Worm (Caenorhabditis elegans) whole organism, young adult: ENCODE measurements around the gene Y32H12A.8.

Experiments used
- B0019.2 ChIP-seq: fragments of 200-800 bp; sonication (Bioruptor generic); conservative IDR thresholded peaks from 2 replicates; pipeline ENCODE4 v1.3.6; 2022; ENCODE audit warnings: missing genetic modification reagents, missing genetic modification characterization, missing compliant biosample characterization
- B0035.1 ChIP-seq: sonication (generic microtip); optimal IDR thresholded peaks from 2 replicates; lab custom pipeline; 2016; ENCODE audit warnings: missing genetic modification characterization, mild to moderate bottlenecking, missing compliant biosample characterization, missing genotype, missing genetic modification reagents
- C06A6.2 ChIP-seq: fragments of 200-800 bp; sonication (Bioruptor generic); conservative IDR thresholded peaks from 2 replicates; pipeline ENCODE4 v1.3.6; 2022; ENCODE audit warnings: missing genetic modification characterization, missing compliant biosample characterization
- C17E4.6 ChIP-seq: fragments of 200-800 bp; sonication (Bioruptor generic); IDR thresholded peaks from 2 replicates; pipeline ENCODE4 v1.3.6; 2022; ENCODE audit warnings: missing genetic modification reagents, missing genetic modification characterization, missing compliant biosample characterization
- D2030.7 ChIP-seq: fragments of 200-800 bp; sonication (Bioruptor generic); IDR thresholded peaks from 2 replicates; pipeline ENCODE4 v1.3.6; 2022; ENCODE audit warnings: missing genetic modification reagents, missing genetic modification characterization, missing compliant biosample characterization
- F10E7.11 ChIP-seq: sonication (generic microtip); optimal IDR thresholded peaks from 2 replicates; lab custom pipeline; 2017; ENCODE audit warnings: mild to moderate bottlenecking, missing genetic modification characterization, moderate library complexity, missing compliant biosample characterization
- F39B2.1 ChIP-seq: fragments of 200-800 bp; sonication (Bioruptor generic); IDR thresholded peaks from 2 replicates; pipeline ENCODE4 v1.3.6; 2022; ENCODE audit warnings: missing genetic modification reagents, missing genetic modification characterization, missing compliant biosample characterization
- F52B5.7 ChIP-seq: sonication (generic microtip); optimal IDR thresholded peaks from 2 replicates; lab custom pipeline; 2016; ENCODE audit warnings: mild to moderate bottlenecking, missing genetic modification characterization, missing compliant biosample characterization
- K12H6.12 ChIP-seq: fragments of 200-800 bp; sonication (Bioruptor generic); optimal IDR thresholded peaks from 2 replicates; lab custom pipeline; 2018; ENCODE audit warnings: mild to moderate bottlenecking, missing genetic modification characterization, missing compliant biosample characterization
- T26A5.8 ChIP-seq: sonication (generic microtip); optimal IDR thresholded peaks from 2 replicates; lab custom pipeline; 2016; ENCODE audit warnings: missing genetic modification characterization, missing compliant biosample characterization
- Y53F4B.3 ChIP-seq: fragments of 200-800 bp; sonication (Bioruptor generic); IDR thresholded peaks from 2 replicates; pipeline ENCODE4 v1.3.6; 2022; ENCODE audit warnings: missing genetic modification reagents, missing genetic modification characterization, missing compliant biosample characterization
- Y56A3A.18 ChIP-seq: fragments of 200-800 bp; sonication (Bioruptor generic); IDR thresholded peaks from 2 replicates; pipeline ENCODE4 v1.3.6; 2022; ENCODE audit warnings: missing genetic modification reagents, missing genetic modification characterization, missing compliant biosample characterization
- Y95B8A.8 ChIP-seq: fragments of 200-800 bp; sonication (Bioruptor generic); IDR thresholded peaks from 2 replicates; pipeline ENCODE4 v1.3.6; 2022; ENCODE audit warnings: missing genetic modification reagents, missing genetic modification characterization, missing compliant biosample characterization
- akir-1 ChIP-seq: fragments of 200-800 bp; sonication (Bioruptor generic); optimal IDR thresholded peaks from 2 replicates; lab custom pipeline; 2018; ENCODE audit warnings: mild to moderate bottlenecking, missing genetic modification characterization, moderate library complexity, missing compliant biosample characterization
- ama-1 ChIP-seq, 3 experiments: fragments of 150-350 bp in 1 of 3; sonication (generic microtip) in 2 of 3; optimal IDR thresholded peaks; 2 replicates each; lab custom pipeline; 2014 to 2018; ENCODE audit warnings: missing biosample characterization in 2 of 3, missing genetic modification characterization in 2 of 3, missing genetic modification reagents in 2 of 3
- aptf-2 ChIP-seq: fragments of 200-800 bp; sonication (Bioruptor generic); conservative IDR thresholded peaks from 2 replicates; pipeline ENCODE4 v1.3.6; 2022; ENCODE audit warnings: missing genetic modification reagents, missing genetic modification characterization, missing compliant biosample characterization
- attf-3 ChIP-seq: fragments of 200-800 bp; sonication (Bioruptor generic); conservative IDR thresholded peaks from 2 replicates; pipeline ENCODE4 v1.3.6; 2022; ENCODE audit warnings: missing genetic modification reagents, missing genetic modification characterization, missing compliant biosample characterization
- attf-5 ChIP-seq: fragments of 200-800 bp; sonication (Bioruptor generic); optimal IDR thresholded peaks from 2 replicates; lab custom pipeline; 2018; ENCODE audit warnings: mild to moderate bottlenecking, missing genetic modification characterization, missing compliant biosample characterization
- bed-2 ChIP-seq: fragments of 200-800 bp; sonication (Bioruptor generic); IDR thresholded peaks from 2 replicates; pipeline ENCODE4 v1.3.6; 2022; ENCODE audit warnings: missing genetic modification reagents, missing genetic modification characterization, missing compliant biosample characterization
- ceh-27 ChIP-seq: fragments of 200-800 bp; sonication (Bioruptor generic); optimal IDR thresholded peaks from 2 replicates; lab custom pipeline; 2018; ENCODE audit warnings: mild to moderate bottlenecking, missing genetic modification characterization, moderate library complexity, missing compliant biosample characterization
- ceh-40 ChIP-seq: fragments of 200-800 bp; sonication (Bioruptor generic); IDR thresholded peaks from 2 replicates; pipeline ENCODE4 v1.3.6; 2022; ENCODE audit warnings: missing genetic modification characterization, missing compliant biosample characterization
- dpff-1 ChIP-seq: sonication (generic microtip); optimal IDR thresholded peaks from 2 replicates; lab custom pipeline; 2017; ENCODE audit warnings: mild to moderate bottlenecking, missing genetic modification characterization, missing compliant biosample characterization
- dpl-1 ChIP-seq: fragments of 150-350 bp; optimal IDR thresholded peaks from 2 replicates; lab custom pipeline; 2014; ENCODE audit warnings: missing biosample characterization, missing genetic modification reagents, missing genetic modification characterization
- ekl-4 ChIP-seq: fragments of 200-800 bp; sonication (Bioruptor generic); IDR thresholded peaks from 2 replicates; pipeline ENCODE4 v1.3.6; 2022; ENCODE audit warnings: missing genetic modification reagents, missing genetic modification characterization, missing compliant biosample characterization
- fkh-3 ChIP-seq: sonication (generic microtip); optimal IDR thresholded peaks from 2 replicates; lab custom pipeline; 2016; ENCODE audit warnings: mild to moderate bottlenecking, missing genetic modification characterization, missing compliant biosample characterization
- him-1 ChIP-seq: sonication (generic microtip); optimal IDR thresholded peaks from 2 replicates; lab custom pipeline; 2016; ENCODE audit warnings: missing genotype, missing genetic modification reagents, missing genetic modification characterization, missing compliant biosample characterization
- hlh-12 ChIP-seq: sonication (generic microtip); optimal IDR thresholded peaks from 2 replicates; lab custom pipeline; 2016; ENCODE audit warnings: missing genetic modification characterization, missing compliant biosample characterization
- hmg-20 ChIP-seq: fragments of 200-800 bp; sonication (Bioruptor generic); IDR thresholded peaks from 2 replicates; pipeline ENCODE4 v1.3.6; 2022; ENCODE audit warnings: missing genetic modification reagents, missing genetic modification characterization, missing compliant biosample characterization
- hsf-1 ChIP-seq: fragments of 200-800 bp; sonication (Bioruptor generic); IDR thresholded peaks from 2 replicates; pipeline ENCODE4 v1.3.6; 2022; ENCODE audit warnings: missing genetic modification reagents, missing genetic modification characterization, missing compliant biosample characterization
- let-607 ChIP-seq, 2 experiments: fragments of 200-800 bp in 1 of 2; sonication (Bioruptor generic) in 1 of 2; sonication (generic microtip) in 1 of 2; optimal IDR thresholded peaks; 2 replicates each; lab custom pipeline; 2016 to 2018; ENCODE audit warnings: mild to moderate bottlenecking in 2 of 2, missing compliant biosample characterization in 2 of 2, missing genetic modification characterization in 2 of 2, moderate library complexity in 2 of 2, missing genotype in 1 of 2
- lin-40 ChIP-seq: sonication (generic microtip); optimal IDR thresholded peaks from 2 replicates; lab custom pipeline; 2016; ENCODE audit warnings: missing genetic modification characterization, mild to moderate bottlenecking, missing compliant biosample characterization, missing genotype, missing genetic modification reagents
- lin-54 ChIP-seq: fragments of 200-800 bp; sonication (Bioruptor generic); optimal IDR thresholded peaks from 2 replicates; lab custom pipeline; 2018; ENCODE audit warnings: mild to moderate bottlenecking, missing genetic modification characterization, missing compliant biosample characterization
- lir-1 ChIP-seq: fragments of 200-800 bp; sonication (Bioruptor generic); conservative IDR thresholded peaks from 2 replicates; pipeline ENCODE4 v1.3.6; 2022; ENCODE audit warnings: missing genetic modification reagents, missing genetic modification characterization, missing compliant biosample characterization
- lsy-27 ChIP-seq: sonication (generic microtip); optimal IDR thresholded peaks from 2 replicates; lab custom pipeline; 2017; ENCODE audit warnings: missing genetic modification characterization, mild to moderate bottlenecking, missing compliant biosample characterization, antibody characterized with exemption, missing genotype, borderline replicate concordance; ENCODE audit not compliant: insufficient read depth
- madf-10 ChIP-seq: sonication (generic microtip); optimal IDR thresholded peaks from 2 replicates; lab custom pipeline; 2016; ENCODE audit warnings: mild to moderate bottlenecking, missing genetic modification characterization, missing compliant biosample characterization
- nfya-1 ChIP-seq: sonication (generic microtip); optimal IDR thresholded peaks from 2 replicates; lab custom pipeline; 2017; ENCODE audit warnings: antibody characterized with exemption, missing compliant biosample characterization, missing genetic modification characterization, borderline replicate concordance; ENCODE audit not compliant: insufficient read depth
- nhr-120 ChIP-seq: fragments of 200-800 bp; sonication (Bioruptor generic); IDR thresholded peaks from 2 replicates; pipeline ENCODE4 v1.3.6; 2022; ENCODE audit warnings: missing genetic modification characterization, missing compliant biosample characterization
- nhr-179 ChIP-seq: sonication (generic microtip); optimal IDR thresholded peaks from 2 replicates; lab custom pipeline; 2016; ENCODE audit warnings: mild to moderate bottlenecking, missing genetic modification characterization, missing compliant biosample characterization
- nhr-80 ChIP-seq: sonication (generic microtip); optimal IDR thresholded peaks from 2 replicates; lab custom pipeline; 2016; ENCODE audit warnings: missing genetic modification characterization, missing compliant biosample characterization
- nhr-90 ChIP-seq: sonication (generic microtip); optimal IDR thresholded peaks from 2 replicates; lab custom pipeline; 2016; ENCODE audit warnings: missing genotype, mild to moderate bottlenecking, missing genetic modification characterization, missing compliant biosample characterization
- sdz-38 ChIP-seq: sonication (generic microtip); optimal IDR thresholded peaks from 2 replicates; lab custom pipeline; 2016; ENCODE audit warnings: missing genotype, missing genetic modification characterization, missing compliant biosample characterization
- snpc-1.1 ChIP-seq: sonication (generic microtip); optimal IDR thresholded peaks from 2 replicates; lab custom pipeline; 2017; ENCODE audit warnings: missing genetic modification characterization, mild to moderate bottlenecking, missing compliant biosample characterization, antibody characterized with exemption, moderate library complexity, missing genotype, missing genetic modification reagents; ENCODE audit not compliant: insufficient read depth
- snpc-3.4 ChIP-seq: sonication (generic microtip); optimal IDR thresholded peaks from 2 replicates; lab custom pipeline; 2017; ENCODE audit warnings: missing genetic modification characterization, mild to moderate bottlenecking, missing compliant biosample characterization, antibody characterized with exemption, moderate library complexity, missing genotype, missing genetic modification reagents
- tlf-1 ChIP-seq: fragments of 200-800 bp; sonication (Bioruptor generic); optimal IDR thresholded peaks from 2 replicates; lab custom pipeline; 2018; ENCODE audit warnings: mild to moderate bottlenecking, missing genetic modification characterization, missing compliant biosample characterization
- xnd-1 ChIP-seq: sonication (generic microtip); optimal IDR thresholded peaks from 2 replicates; lab custom pipeline; 2016; ENCODE audit warnings: missing genotype, missing genetic modification reagents, missing genetic modification characterization, missing compliant biosample characterization
- zfh-2 ChIP-seq: fragments of 200-800 bp; sonication (Bioruptor generic); conservative IDR thresholded peaks from 2 replicates; pipeline ENCODE4 v1.3.6; 2022; ENCODE audit warnings: missing genetic modification reagents, missing genetic modification characterization, missing compliant biosample characterization
- zim-3 ChIP-seq: sonication (generic microtip); optimal IDR thresholded peaks from 2 replicates; lab custom pipeline; 2017; ENCODE audit warnings: mild to moderate bottlenecking, missing genetic modification characterization, moderate library complexity, missing compliant biosample characterization
- ztf-26 ChIP-seq: sonication (generic microtip); optimal IDR thresholded peaks from 2 replicates; lab custom pipeline; 2017; ENCODE audit warnings: missing genetic modification characterization, missing compliant biosample characterization

Gene Y32H12A.8

DNA sequence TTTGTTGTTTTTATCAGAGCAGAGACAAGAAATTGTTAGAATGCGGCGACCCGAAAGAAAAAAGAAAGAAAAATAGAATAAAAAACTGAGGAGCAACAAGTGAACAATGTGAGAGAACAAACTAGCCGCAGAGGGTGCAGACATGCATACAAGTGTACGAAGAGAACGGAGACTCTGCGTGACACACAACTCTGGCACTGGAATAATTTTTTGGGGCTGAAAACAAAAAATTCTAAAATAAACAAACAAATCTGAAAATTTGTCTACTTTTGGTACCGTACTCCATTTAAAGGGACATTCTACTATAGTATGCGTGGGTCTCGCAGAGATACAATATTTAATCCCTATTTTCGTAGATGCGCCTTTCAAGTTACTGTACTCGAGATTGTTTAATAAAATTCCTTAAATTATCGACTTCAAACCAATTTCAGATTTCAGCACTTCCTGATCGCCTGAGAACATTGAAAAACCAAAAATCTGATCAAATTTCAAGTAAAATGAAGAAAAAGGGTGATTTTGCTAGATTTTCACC, 30.8 kb downstream of the Y32H12A.8 start (continued):
- TF ChIP-seq Y53F4B.3 (GFP tag; lab: Robert Waterston, UW) = no peak
- TF ChIP-seq Y56A3A.18 (GFP tag; lab: Robert Waterston, UW) = no peak
- TF ChIP-seq snpc-3.4 = peak; percentile 47
- TF ChIP-seq lsy-27 = no peak
- TF ChIP-seq dpl-1 (GFP tag; lab: Kevin White, UChicago) = no peak
- TF ChIP-seq hlh-12 (tag; lab: Kevin White, UChicago) = no peak
- TF ChIP-seq aptf-2 (GFP tag; lab: Robert Waterston, UW) = no peak
- no peak for TF ChIP-seq F52B5.7 (tag; lab: Kevin White, UChicago)
- TF ChIP-seq lir-1 (GFP tag; lab: Robert Waterston, UW) = no peak
- peak; percentile 78 for TF ChIP-seq xnd-1 (tag; lab: Kevin White, UChicago)
- peak; percentile 23 for TF ChIP-seq lin-54 (GFP tag; lab: Kevin White, UChicago)
- TF ChIP-seq akir-1 (GFP tag; lab: Kevin White, UChicago) = no peak
- TF ChIP-seq bed-2 (GFP tag; lab: Robert Waterston, UW) = no peak
- TF ChIP-seq C06A6.2 = no peak
- TF ChIP-seq ceh-40 (GFP tag; lab: Robert Waterston, UW) = no peak
- TF ChIP-seq fkh-3 (tag; lab: Kevin White, UChicago) = no peak
- TF ChIP-seq lin-40 = no peak
- no peak for TF ChIP-seq attf-3 (GFP tag; lab: Robert Waterston, UW)
- TF ChIP-seq K12H6.12 (tag; lab: Kevin White, UChicago) = no peak
- TF ChIP-seq nhr-90 (tag; lab: Kevin White, UChicago) = no peak
- no peak for TF ChIP-seq ekl-4
- TF ChIP-seq F39B2.1 = no peak
- no peak for TF ChIP-seq C17E4.6 (GFP tag; lab: Robert Waterston, UW)
- TF ChIP-seq F10E7.11 (tag; lab: Kevin White, UChicago) = no peak
- TF ChIP-seq nhr-80 (tag; lab: Kevin White, UChicago) = peak; percentile 2
- no peak for TF ChIP-seq zfh-2 (GFP tag; lab: Robert Waterston, UW)
- TF ChIP-seq dpff-1 (tag; lab: Kevin White, UChicago) = no peak
- TF ChIP-seq snpc-1.1 (tag; lab: Kevin White, UChicago) = peak; percentile 19
- TF ChIP-seq nhr-120 (GFP tag; lab: Robert Waterston, UW) = no peak
- peak; percentile 43; the same call in 1 of the 2 replicates for TF ChIP-seq D2030.7 (GFP tag; lab: Robert Waterston, UW)
- no peak for TF ChIP-seq zim-3 (tag; lab: Kevin White, UChicago)
- TF ChIP-seq B0035.1 (tag; lab: Kevin White, UChicago) = no peak
- TF ChIP-seq madf-10 (tag; lab: Kevin White, UChicago) = no peak
- no peak for TF ChIP-seq ama-1 (optimal IDR thresholded peaks at IDR 0.05; lab: Kevin White, UChicago)
- no peak for TF ChIP-seq ama-1 (GFP tag; optimal IDR thresholded peaks at IDR 0.05; lab: Kevin White, UChicago)
- no peak for TF ChIP-seq ztf-26 (tag; lab: Kevin White, UChicago)
- TF ChIP-seq T26A5.8 (tag; lab: Kevin White, UChicago) = no peak
- TF ChIP-seq nfya-1 (tag; lab: Kevin White, UChicago) = no peak
- no peak for TF ChIP-seq nhr-179 (tag; lab: Kevin White, UChicago)
- TF ChIP-seq ceh-27 (GFP tag; lab: Kevin White, UChicago) = no peak
- no peak for TF ChIP-seq tlf-1
- no peak for TF ChIP-seq sdz-38 (tag; lab: Kevin White, UChicago)
- no peak for TF ChIP-seq attf-5 (GFP tag; lab: Kevin White, UChicago)
- TF ChIP-seq let-607 (tag; optimal IDR thresholded peaks at IDR 0.05; lab: Kevin White, UChicago) = no peak
- no peak for TF ChIP-seq Y95B8A.8 (GFP tag; lab: Robert Waterston, UW)
- TF ChIP-seq hsf-1 (GFP tag; lab: Robert Waterston, UW) = 0 out of 2 replicates have a peak, but pooled peaks have one; percentile 22
- no peak for TF ChIP-seq B0019.2 (GFP tag; lab: Robert Waterston, UW)
- TF ChIP-seq hmg-20 (GFP tag; lab: Robert Waterston, UW) = no peak
- no peak for TF ChIP-seq him-1 (tag; lab: Kevin White, UChicago)
